Fruit fly (Drosophila melanogaster) whole organism, embryonic: ENCODE data around the gene CG32163.
A peak's percentile ranks its signal among the peaks of the same experiment; 100 is the strongest.

Experiments used
- CG10321 ChIP-seq: fragments of 200-800 bp; sonication (Bioruptor generic); IDR thresholded peaks from 2 replicates; pipeline ENCODE4 v1.3.6; 2022; ENCODE audit warnings: missing biosample characterization, missing genetic modification characterization
- CG10979 ChIP-seq: fragments of 200-800 bp; sonication (Bioruptor generic); optimal IDR thresholded peaks from 2 replicates; lab custom pipeline; 2018; ENCODE audit warnings: missing biosample characterization, mild to moderate bottlenecking, missing genetic modification characterization, moderate library complexity
- CG11085 ChIP-seq: fragments of 200-800 bp; sonication (Bioruptor generic); IDR thresholded peaks from 2 replicates; pipeline ENCODE4 v1.3.6; 2022; ENCODE audit warnings: missing biosample characterization, missing genetic modification characterization
- CG11504 ChIP-seq: fragments of 200-800 bp; sonication (Bioruptor generic); optimal IDR thresholded peaks from 3 replicates; lab custom pipeline; 2019; ENCODE audit warnings: missing biosample characterization, mild to moderate bottlenecking, missing genetic modification characterization, moderate library complexity
- CG12769 ChIP-seq: fragments of 200-800 bp; sonication (Bioruptor generic); optimal IDR thresholded peaks from 2 replicates; lab custom pipeline; 2019; ENCODE audit warnings: missing biosample characterization, mild to moderate bottlenecking, missing genetic modification characterization, moderate library complexity
- CG13287 ChIP-seq: fragments of 200-800 bp; sonication (Bioruptor generic); IDR thresholded peaks from 2 replicates; pipeline ENCODE4 v1.3.6; 2022; ENCODE audit warnings: missing biosample characterization, missing genetic modification characterization; ENCODE audit not compliant: partially characterized antibody
- CG1647 ChIP-seq: fragments of 200-800 bp; sonication (Bioruptor generic); optimal IDR thresholded peaks from 3 replicates; lab custom pipeline; 2016; ENCODE audit warnings: missing biosample characterization, missing genetic modification characterization
- CG17186 ChIP-seq: fragments of 200-800 bp; sonication (Bioruptor generic); optimal IDR thresholded peaks from 3 replicates; lab custom pipeline; 2017; ENCODE audit warnings: missing biosample characterization, missing genetic modification reagents, missing genetic modification characterization
- CG1792 ChIP-seq: fragments of 200-800 bp; sonication (Bioruptor generic); optimal IDR thresholded peaks from 2 replicates; lab custom pipeline; 2016; ENCODE audit warnings: missing biosample characterization, missing genetic modification characterization
- CG2678 ChIP-seq: fragments of 200-800 bp; sonication (Bioruptor generic); optimal IDR thresholded peaks from 3 replicates; lab custom pipeline; 2019; ENCODE audit warnings: missing biosample characterization, mild to moderate bottlenecking, missing genetic modification characterization, moderate library complexity
- CG30020 ChIP-seq: fragments of 200-800 bp; optimal IDR thresholded peaks from 2 replicates; lab custom pipeline; 2019; ENCODE audit warnings: missing biosample characterization, mild to moderate bottlenecking, missing genetic modification characterization, moderate library complexity
- CG30431 ChIP-seq: fragments of 200-800 bp; sonication (Bioruptor generic); optimal IDR thresholded peaks from 2 replicates; lab custom pipeline; 2017; ENCODE audit warnings: missing biosample characterization, missing genetic modification characterization
- CG3281 ChIP-seq: fragments of 200-800 bp; sonication (Bioruptor generic); optimal IDR thresholded peaks from 3 replicates; lab custom pipeline; 2017; ENCODE audit warnings: missing biosample characterization, mild to moderate bottlenecking, missing genetic modification characterization
- CG3995 ChIP-seq: fragments of 200-800 bp; sonication (Bioruptor generic); optimal IDR thresholded peaks from 3 replicates; lab custom pipeline; 2016; ENCODE audit warnings: missing biosample characterization, missing genetic modification characterization
- CG4424 ChIP-seq: fragments of 200-800 bp; sonication (Bioruptor generic); optimal IDR thresholded peaks from 3 replicates; lab custom pipeline; 2016; ENCODE audit warnings: missing biosample characterization, missing genetic modification characterization
- CG6175 ChIP-seq: fragments of 200-800 bp; sonication (Bioruptor generic); IDR thresholded peaks from 3 replicates; pipeline ENCODE4 v1.3.6; 2022; ENCODE audit warnings: missing biosample characterization, missing genetic modification characterization
- CG6765 ChIP-seq: fragments of 200-800 bp; sonication (Bioruptor generic); optimal IDR thresholded peaks from 3 replicates; lab custom pipeline; 2017; ENCODE audit warnings: missing biosample characterization, mild to moderate bottlenecking, missing genetic modification characterization
- CG6791 ChIP-seq: fragments of 200-800 bp; sonication (Bioruptor generic); IDR thresholded peaks from 3 replicates; pipeline ENCODE4 v1.3.6; 2022; ENCODE audit warnings: missing biosample characterization, missing genetic modification characterization; ENCODE audit not compliant: partially characterized antibody
- CG9727 ChIP-seq: fragments of 200-800 bp; sonication (Bioruptor generic); optimal IDR thresholded peaks from 3 replicates; lab custom pipeline; 2017; ENCODE audit warnings: missing biosample characterization, mild to moderate bottlenecking, missing genetic modification characterization
- CG9817 ChIP-seq: fragments of 200-800 bp; sonication (Bioruptor generic); optimal IDR thresholded peaks from 2 replicates; lab custom pipeline; 2018; ENCODE audit warnings: missing biosample characterization, mild to moderate bottlenecking, missing genetic modification characterization, moderate library complexity
- D19A ChIP-seq: fragments of 200-800 bp; optimal IDR thresholded peaks from 3 replicates; lab custom pipeline; 2019; ENCODE audit warnings: missing biosample characterization, mild to moderate bottlenecking, missing genetic modification characterization, moderate library complexity
- Drgx ChIP-seq: fragments of 200-800 bp; sonication (Bioruptor generic); IDR thresholded peaks from 2 replicates; pipeline ENCODE4 v1.3.6; 2022; ENCODE audit warnings: missing biosample characterization, missing genetic modification characterization
- Elba2 ChIP-seq: fragments of 200-800 bp; sonication (Bioruptor generic); optimal IDR thresholded peaks from 3 replicates; lab custom pipeline; 2016; ENCODE audit warnings: missing biosample characterization, missing genetic modification characterization
- HHEX ChIP-seq: fragments of 200-800 bp; sonication (Bioruptor generic); optimal IDR thresholded peaks from 3 replicates; lab custom pipeline; 2017; ENCODE audit warnings: missing biosample characterization, mild to moderate bottlenecking, missing genetic modification characterization, missing genetic modification reagents
- HmgD ChIP-seq: fragments of 200-800 bp; sonication (Bioruptor generic); optimal IDR thresholded peaks from 3 replicates; lab custom pipeline; 2016; ENCODE audit warnings: missing biosample characterization, missing genetic modification characterization
- Hr39 ChIP-seq: fragments of >200 bp; optimal IDR thresholded peaks from 2 replicates; lab custom pipeline; 2017
- NC2α ChIP-seq: fragments of 200-800 bp; sonication (Bioruptor generic); optimal IDR thresholded peaks from 2 replicates; lab custom pipeline; 2016; ENCODE audit warnings: missing biosample characterization, missing genetic modification characterization
- NFAT ChIP-seq: fragments of 200-800 bp; sonication (Bioruptor generic); IDR thresholded peaks from 2 replicates; pipeline ENCODE4 v1.3.6; 2022; ENCODE audit warnings: missing biosample characterization, missing genetic modification characterization
- Nf-YC ChIP-seq: fragments of 200-800 bp; optimal IDR thresholded peaks from 3 replicates; lab custom pipeline; 2019; ENCODE audit warnings: missing biosample characterization, mild to moderate bottlenecking, missing genetic modification characterization, moderate library complexity
- PHDP ChIP-seq: fragments of 200-800 bp; sonication (Bioruptor generic); optimal IDR thresholded peaks from 3 replicates; lab custom pipeline; 2018; ENCODE audit warnings: missing biosample characterization, mild to moderate bottlenecking, missing genetic modification characterization, moderate library complexity
- Rx ChIP-seq: fragments of 200-800 bp; sonication (Bioruptor generic); IDR thresholded peaks from 2 replicates; pipeline ENCODE4 v1.3.6; 2022; ENCODE audit warnings: missing biosample characterization, missing genetic modification characterization
- Xrp1 ChIP-seq: fragments of 200-800 bp; sonication (Bioruptor generic); IDR thresholded peaks from 2 replicates; pipeline ENCODE4 v1.3.6; 2022; ENCODE audit warnings: missing biosample characterization, missing genetic modification characterization
- amos ChIP-seq: fragments of 200-800 bp; sonication (Bioruptor generic); IDR thresholded peaks from 2 replicates; pipeline ENCODE4 v1.3.6; 2022; ENCODE audit warnings: missing biosample characterization, missing genetic modification characterization; ENCODE audit not compliant: partially characterized antibody
- ap ChIP-seq: fragments of 200-800 bp; sonication (Bioruptor generic); IDR thresholded peaks from 2 replicates; pipeline ENCODE4 v1.3.6; 2022; ENCODE audit warnings: missing biosample characterization, missing genetic modification characterization
- bbx ChIP-seq: fragments of 200-800 bp; sonication (Bioruptor generic); IDR thresholded peaks from 2 replicates; pipeline ENCODE4 v1.3.6; 2022; ENCODE audit warnings: missing biosample characterization, missing genetic modification characterization; ENCODE audit not compliant: partially characterized antibody
- croc ChIP-seq: fragments of 200-800 bp; sonication (Bioruptor generic); conservative IDR thresholded peaks from 3 replicates; pipeline ENCODE4 v1.3.6; 2022; ENCODE audit warnings: missing biosample characterization, missing genetic modification characterization
- ems ChIP-seq: fragments of 200-800 bp; sonication (Bioruptor generic); optimal IDR thresholded peaks from 3 replicates; lab custom pipeline; 2016; ENCODE audit warnings: missing biosample characterization, missing genetic modification characterization
- hbn ChIP-seq: fragments of 200-800 bp; sonication (Bioruptor generic); IDR thresholded peaks from 2 replicates; pipeline ENCODE4 v1.3.6; 2022; ENCODE audit warnings: missing biosample characterization, missing genetic modification characterization; ENCODE audit not compliant: partially characterized antibody
- kah ChIP-seq: fragments of 200-800 bp; sonication (Bioruptor generic); optimal IDR thresholded peaks from 2 replicates; lab custom pipeline; 2018; ENCODE audit warnings: missing biosample characterization, mild to moderate bottlenecking, missing genetic modification characterization
- kay ChIP-seq: fragments of 200-800 bp; sonication (Bioruptor generic); optimal IDR thresholded peaks from 2 replicates; lab custom pipeline; 2016; ENCODE audit warnings: missing biosample characterization, missing genetic modification characterization
- lab ChIP-seq: fragments of 200-800 bp; sonication (Bioruptor generic); optimal IDR thresholded peaks from 3 replicates; lab custom pipeline; 2017; ENCODE audit warnings: missing biosample characterization, missing genetic modification characterization, mild to moderate bottlenecking, moderate library complexity, missing genetic modification reagents
- nmo ChIP-seq: fragments of 200-800 bp; sonication (Bioruptor generic); optimal IDR thresholded peaks from 2 replicates; lab custom pipeline; 2018; ENCODE audit warnings: missing biosample characterization, mild to moderate bottlenecking, missing genetic modification characterization, moderate library complexity
- pb ChIP-seq: fragments of 200-800 bp; sonication (Bioruptor generic); optimal IDR thresholded peaks from 3 replicates; lab custom pipeline; 2016; ENCODE audit warnings: missing biosample characterization, missing genetic modification characterization
- row ChIP-seq: fragments of 200-800 bp; sonication (Bioruptor generic); IDR thresholded peaks from 3 replicates; pipeline ENCODE4 v1.3.6; 2022; ENCODE audit warnings: missing biosample characterization, missing genetic modification characterization
- sens ChIP-seq: fragments of 200-800 bp; sonication (Bioruptor generic); peaks from one replicate; lab custom pipeline; 2016; ENCODE audit warnings: missing biosample characterization, missing genetic modification characterization
- tgo ChIP-seq: fragments of 200-800 bp; sonication (Bioruptor generic); IDR thresholded peaks from 3 replicates; pipeline ENCODE4 v1.3.6; 2022; ENCODE audit warnings: missing biosample characterization, missing genetic modification characterization
- twi ChIP-seq: fragments of 200-800 bp; optimal IDR thresholded peaks from 2 replicates; lab custom pipeline; 2019; ENCODE audit warnings: missing biosample characterization, mild to moderate bottlenecking, missing genetic modification characterization, moderate library complexity
- vvl ChIP-seq: fragments of 200-800 bp; sonication (Bioruptor generic); IDR thresholded peaks from 2 replicates; pipeline ENCODE4 v1.3.6; 2022; ENCODE audit warnings: missing biosample characterization, missing genetic modification characterization
- wor ChIP-seq: fragments of 200-800 bp; sonication (Bioruptor generic); IDR thresholded peaks from 2 replicates; pipeline ENCODE4 v1.3.6; 2022; ENCODE audit warnings: missing biosample characterization, missing genetic modification characterization

The CG32163 gene

DNA sequence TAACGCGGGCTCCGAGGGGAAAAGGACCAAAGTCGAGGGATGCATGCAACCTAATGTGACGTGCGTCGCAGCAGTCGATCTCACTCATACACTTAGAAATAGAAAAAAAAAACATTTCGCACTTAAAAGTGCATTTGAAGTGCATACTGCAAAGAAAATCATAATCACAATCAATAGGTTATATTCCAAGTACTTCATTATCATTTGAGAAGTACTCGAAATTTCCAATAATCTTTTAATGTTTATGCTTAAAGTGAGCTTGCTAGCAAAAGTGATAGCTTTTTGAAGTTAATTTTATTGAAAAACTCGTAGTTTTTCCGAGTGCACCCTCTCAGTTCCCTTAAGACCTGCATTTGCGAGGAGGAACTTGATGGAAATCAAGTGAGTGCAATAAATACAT, 47.6 kb downstream of the CG32163 start (continued):
- TF ChIP-seq Xrp1 (GFP tag; lab: Robert Waterston, UW) (peak; percentile 29; the same call in 1 of the 2 replicates), sens (peak; percentile 50), NC2α (GFP tag; lab: Kevin White, UChicago) (no peak), nmo (GFP tag; lab: Kevin White, UChicago) (no peak), Hr39 (lab: Kevin White, UChicago) (no peak), bbx (GFP tag; lab: Robert Waterston, UW) (no peak), amos (GFP tag; lab: Robert Waterston, UW) (no peak)

DNA sequence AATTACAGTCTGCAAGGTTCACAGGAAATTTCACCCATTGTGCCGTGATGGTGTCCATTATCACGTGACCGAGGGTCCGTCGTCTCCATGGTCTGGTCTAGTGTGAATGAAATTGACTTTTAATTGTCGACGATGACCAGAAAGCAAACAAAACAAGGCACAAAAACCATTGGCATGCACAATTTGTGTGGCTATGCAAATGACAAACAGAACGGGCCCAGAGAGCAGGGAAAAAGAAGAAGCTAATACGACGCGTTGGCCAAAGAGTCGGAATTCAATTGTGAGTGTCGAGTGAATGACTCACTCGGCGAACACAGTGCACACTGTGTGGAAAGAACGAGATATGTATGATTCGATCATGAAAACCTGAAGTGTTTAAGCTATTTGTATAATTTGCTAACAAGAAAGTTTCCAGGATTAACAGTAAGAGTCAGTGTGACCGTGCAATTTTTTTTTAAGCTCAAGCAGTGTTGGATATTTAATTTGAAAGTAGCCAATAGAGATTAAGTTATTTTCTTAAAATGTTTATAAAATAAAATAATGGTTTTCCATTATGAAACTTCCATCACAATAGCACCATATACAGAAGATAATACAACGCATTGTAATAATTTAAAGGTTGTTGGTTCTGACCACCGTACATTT, 48.7 kb downstream of the CG32163 start:
- TF ChIP-seq CG11504 (tag; lab: Kevin White, UChicago) (peak; percentile 52), CG10321 (GFP tag; lab: Robert Waterston, UW) (no peak), tgo (GFP tag; lab: Robert Waterston, UW) (no peak), Rx (GFP tag; lab: Robert Waterston, UW) (no peak), CG10979 (tag; lab: Kevin White, UChicago) (peak; percentile 49), CG30020 (tag; lab: Kevin White, UChicago) (no peak), twi (tag; lab: Kevin White, UChicago) (no peak), ems (GFP tag; lab: Kevin White, UChicago) (no peak), CG30431 (no peak), CG1792 (GFP tag; lab: Kevin White, UChicago) (no peak), Xrp1 (GFP tag; lab: Robert Waterston, UW) (no peak), Drgx (no peak), CG9817 (tag; lab: Kevin White, UChicago) (no peak), CG1647 (no peak), CG12769 (tag; lab: Kevin White, UChicago) (no peak), CG3995 (GFP tag; lab: Kevin White, UChicago) (no peak), lab (GFP tag; lab: Kevin White, UChicago) (peak; percentile 41), hbn (no peak), CG13287 (GFP tag; lab: Robert Waterston, UW) (no peak), NFAT (no peak), CG2678 (peak; percentile 59), CG3281 (no peak), croc (peak; percentile 20; the same call in 1 of the 3 replicates), CG6175 (GFP tag; lab: Robert Waterston, UW) (no peak), CG9727 (GFP tag; lab: Kevin White, UChicago) (peak; percentile 16), HHEX (GFP tag; lab: Kevin White, UChicago) (no peak), CG6791 (GFP tag; lab: Robert Waterston, UW) (no peak), Elba2 (GFP tag; lab: Kevin White, UChicago) (no peak), PHDP (tag; lab: Kevin White, UChicago) (peak; percentile 12), Nf-YC (tag; lab: Kevin White, UChicago) (no peak), CG4424 (peak; percentile 15), HmgD (GFP tag; lab: Kevin White, UChicago) (no peak), pb (no peak), wor (GFP tag; lab: Robert Waterston, UW) (no peak), kah (GFP tag; lab: Kevin White, UChicago) (no peak), CG17186 (GFP tag; lab: Kevin White, UChicago) (no peak), D19A (tag; lab: Kevin White, UChicago) (no peak), vvl (GFP tag; lab: Robert Waterston, UW) (peak; percentile 81), row (GFP tag; lab: Robert Waterston, UW) (peak; percentile 54; the same call in 2 of the 3 replicates), CG6765 (GFP tag; lab: Kevin White, UChicago) (no peak), kay (GFP tag; lab: Kevin White, UChicago) (peak; percentile 76), ap (GFP tag; lab: Robert Waterston, UW) (no peak), CG11085 (GFP tag; lab: Robert Waterston, UW) (no peak)
